Worm (Caenorhabditis elegans) whole organism, young adult: ENCODE data around the gene K11H3.2.

Experiments used
- B0336.3 ChIP-seq: fragments of 200-800 bp; sonication (Bioruptor generic); IDR thresholded peaks from 2 replicates; pipeline ENCODE4 v1.3.6; 2022; ENCODE audit warnings: missing genetic modification characterization, missing compliant biosample characterization
- C06A6.2 ChIP-seq: fragments of 200-800 bp; sonication (Bioruptor generic); conservative IDR thresholded peaks from 2 replicates; pipeline ENCODE4 v1.3.6; 2022; ENCODE audit warnings: missing genetic modification characterization, missing compliant biosample characterization
- F10E7.11 ChIP-seq: sonication (generic microtip); optimal IDR thresholded peaks from 2 replicates; lab custom pipeline; 2017; ENCODE audit warnings: mild to moderate bottlenecking, missing genetic modification characterization, moderate library complexity, missing compliant biosample characterization
- F22D6.2 ChIP-seq: sonication (generic microtip); optimal IDR thresholded peaks from 2 replicates; lab custom pipeline; 2016; ENCODE audit warnings: mild to moderate bottlenecking, missing genetic modification characterization, missing compliant biosample characterization
- F33H1.4 ChIP-seq: fragments of 200-800 bp; sonication (Bioruptor generic); IDR thresholded peaks from 2 replicates; pipeline ENCODE4 v1.3.6; 2022; ENCODE audit warnings: missing genetic modification reagents, missing genetic modification characterization, missing compliant biosample characterization
- F39B2.1 ChIP-seq: fragments of 200-800 bp; sonication (Bioruptor generic); IDR thresholded peaks from 2 replicates; pipeline ENCODE4 v1.3.6; 2022; ENCODE audit warnings: missing genetic modification reagents, missing genetic modification characterization, missing compliant biosample characterization
- F49E8.2 ChIP-seq: sonication (generic microtip); optimal IDR thresholded peaks from 3 replicates; lab custom pipeline; 2017; ENCODE audit warnings: missing genetic modification characterization, mild to moderate bottlenecking, missing compliant biosample characterization, antibody characterized with exemption, moderate library complexity; ENCODE audit not compliant: insufficient read depth
- F57A8.1 ChIP-seq: fragments of 200-800 bp; sonication (Bioruptor generic); optimal IDR thresholded peaks from 2 replicates; lab custom pipeline; 2018; ENCODE audit warnings: mild to moderate bottlenecking, missing genetic modification characterization, moderate library complexity, missing compliant biosample characterization
- K11D2.4 ChIP-seq: fragments of 200-800 bp; sonication (Bioruptor generic); IDR thresholded peaks from 2 replicates; pipeline ENCODE4 v1.3.6; 2022; ENCODE audit warnings: missing genetic modification reagents, missing genetic modification characterization, missing compliant biosample characterization
- T26A5.8 ChIP-seq: sonication (generic microtip); optimal IDR thresholded peaks from 2 replicates; lab custom pipeline; 2016; ENCODE audit warnings: missing genetic modification characterization, missing compliant biosample characterization
- Y56A3A.18 ChIP-seq: fragments of 200-800 bp; sonication (Bioruptor generic); IDR thresholded peaks from 2 replicates; pipeline ENCODE4 v1.3.6; 2022; ENCODE audit warnings: missing genetic modification reagents, missing genetic modification characterization, missing compliant biosample characterization
- akir-1 ChIP-seq: fragments of 200-800 bp; sonication (Bioruptor generic); optimal IDR thresholded peaks from 2 replicates; lab custom pipeline; 2018; ENCODE audit warnings: mild to moderate bottlenecking, missing genetic modification characterization, moderate library complexity, missing compliant biosample characterization
- ama-1 ChIP-seq, 3 experiments: fragments of 150-350 bp in 1 of 3; sonication (generic microtip) in 2 of 3; optimal IDR thresholded peaks; 2 replicates each; lab custom pipeline; 2014 to 2018; ENCODE audit warnings: missing biosample characterization in 2 of 3, missing genetic modification characterization in 2 of 3, missing genetic modification reagents in 2 of 3
- attf-5 ChIP-seq: fragments of 200-800 bp; sonication (Bioruptor generic); optimal IDR thresholded peaks from 2 replicates; lab custom pipeline; 2018; ENCODE audit warnings: mild to moderate bottlenecking, missing genetic modification characterization, missing compliant biosample characterization
- bed-1 ChIP-seq: fragments of 200-800 bp; sonication (Bioruptor generic); IDR thresholded peaks from 2 replicates; pipeline ENCODE4 v1.3.6; 2022; ENCODE audit warnings: missing genetic modification reagents, missing genetic modification characterization, missing compliant biosample characterization
- ccch-3 ChIP-seq: fragments of 200-800 bp; sonication (Bioruptor generic); optimal IDR thresholded peaks from 2 replicates; lab custom pipeline; 2018; ENCODE audit warnings: mild to moderate bottlenecking, missing genetic modification characterization, missing compliant biosample characterization
- cebp-2 ChIP-seq: fragments of 200-800 bp; sonication (Bioruptor generic); IDR thresholded peaks from 2 replicates; pipeline ENCODE4 v1.3.6; 2022; ENCODE audit warnings: missing genetic modification characterization, missing compliant biosample characterization
- ceh-100 ChIP-seq: fragments of 200-800 bp; sonication (Bioruptor generic); IDR thresholded peaks from 2 replicates; pipeline ENCODE4 v1.3.6; 2022; ENCODE audit warnings: missing genetic modification reagents, missing genetic modification characterization, missing compliant biosample characterization
- ceh-40 ChIP-seq: fragments of 200-800 bp; sonication (Bioruptor generic); IDR thresholded peaks from 2 replicates; pipeline ENCODE4 v1.3.6; 2022; ENCODE audit warnings: missing genetic modification characterization, missing compliant biosample characterization
- ets-4 ChIP-seq: fragments of 200-800 bp; sonication (Bioruptor generic); optimal IDR thresholded peaks from 2 replicates; lab custom pipeline; 2018; ENCODE audit warnings: mild to moderate bottlenecking, missing genetic modification characterization, missing compliant biosample characterization
- fkh-3 ChIP-seq: sonication (generic microtip); optimal IDR thresholded peaks from 2 replicates; lab custom pipeline; 2016; ENCODE audit warnings: mild to moderate bottlenecking, missing genetic modification characterization, missing compliant biosample characterization
- gei-17 ChIP-seq: fragments of 200-800 bp; sonication (Bioruptor generic); optimal IDR thresholded peaks from 2 replicates; lab custom pipeline; 2018; ENCODE audit warnings: mild to moderate bottlenecking, missing genetic modification characterization, missing compliant biosample characterization
- him-1 ChIP-seq: sonication (generic microtip); optimal IDR thresholded peaks from 2 replicates; lab custom pipeline; 2016; ENCODE audit warnings: missing genotype, missing genetic modification reagents, missing genetic modification characterization, missing compliant biosample characterization
- hrde-1 ChIP-seq: sonication (generic microtip); optimal IDR thresholded peaks from 2 replicates; lab custom pipeline; 2016; ENCODE audit warnings: missing genetic modification characterization, mild to moderate bottlenecking, missing compliant biosample characterization, moderate library complexity, missing genotype, missing genetic modification reagents, borderline replicate concordance
- hsf-1 ChIP-seq: fragments of 200-800 bp; sonication (Bioruptor generic); IDR thresholded peaks from 2 replicates; pipeline ENCODE4 v1.3.6; 2022; ENCODE audit warnings: missing genetic modification reagents, missing genetic modification characterization, missing compliant biosample characterization
- lin-40 ChIP-seq: sonication (generic microtip); optimal IDR thresholded peaks from 2 replicates; lab custom pipeline; 2016; ENCODE audit warnings: missing genetic modification characterization, mild to moderate bottlenecking, missing compliant biosample characterization, missing genotype, missing genetic modification reagents
- lin-54 ChIP-seq: fragments of 200-800 bp; sonication (Bioruptor generic); optimal IDR thresholded peaks from 2 replicates; lab custom pipeline; 2018; ENCODE audit warnings: mild to moderate bottlenecking, missing genetic modification characterization, missing compliant biosample characterization
- lsl-1 ChIP-seq: fragments of 200-800 bp; sonication (Bioruptor generic); optimal IDR thresholded peaks from 2 replicates; lab custom pipeline; 2018; ENCODE audit warnings: mild to moderate bottlenecking, missing genetic modification characterization, moderate library complexity, missing compliant biosample characterization
- lsy-27 ChIP-seq: sonication (generic microtip); optimal IDR thresholded peaks from 2 replicates; lab custom pipeline; 2017; ENCODE audit warnings: missing genetic modification characterization, mild to moderate bottlenecking, missing compliant biosample characterization, antibody characterized with exemption, missing genotype, borderline replicate concordance; ENCODE audit not compliant: insufficient read depth
- madf-6 ChIP-seq: fragments of 200-800 bp; sonication (Bioruptor generic); IDR thresholded peaks from 2 replicates; pipeline ENCODE4 v1.3.6; 2022; ENCODE audit warnings: missing genetic modification reagents, missing genetic modification characterization, missing compliant biosample characterization
- mcd-1 ChIP-seq: fragments of 200-800 bp; sonication (Bioruptor generic); IDR thresholded peaks from 2 replicates; pipeline ENCODE4 v1.3.6; 2022; ENCODE audit warnings: missing genetic modification reagents, missing genetic modification characterization, missing compliant biosample characterization
- mes-4 ChIP-seq: sonication (generic microtip); optimal IDR thresholded peaks from 2 replicates; lab custom pipeline; 2016; ENCODE audit warnings: missing genotype, missing genetic modification characterization, missing compliant biosample characterization
- nfyb-1 ChIP-seq: fragments of 200-800 bp; sonication (Bioruptor generic); IDR thresholded peaks from 2 replicates; pipeline ENCODE4 v1.3.6; 2022; ENCODE audit warnings: missing genetic modification reagents, missing genetic modification characterization, missing compliant biosample characterization
- nhr-90 ChIP-seq: sonication (generic microtip); optimal IDR thresholded peaks from 2 replicates; lab custom pipeline; 2016; ENCODE audit warnings: missing genotype, mild to moderate bottlenecking, missing genetic modification characterization, missing compliant biosample characterization
- rcor-1 ChIP-seq: fragments of 200-800 bp; sonication (Bioruptor generic); IDR thresholded peaks from 2 replicates; pipeline ENCODE4 v1.3.6; 2022; ENCODE audit warnings: missing genetic modification reagents, missing genetic modification characterization, missing compliant biosample characterization
- snpc-1.3 ChIP-seq: sonication (generic microtip); optimal IDR thresholded peaks from 2 replicates; lab custom pipeline; 2017; ENCODE audit warnings: missing genetic modification characterization, mild to moderate bottlenecking, missing compliant biosample characterization, antibody characterized with exemption, moderate library complexity, missing genotype, missing genetic modification reagents; ENCODE audit not compliant: insufficient read depth
- snpc-4 ChIP-seq, 5 experiments: fragments of 150-350 bp in 1 of 5; sonication (generic microtip) in 4 of 5; optimal IDR thresholded peaks; 2 replicates each; lab custom pipeline; 2014 to 2018; ENCODE audit warnings: missing genetic modification characterization in 5 of 5, missing biosample characterization in 3 of 5, antibody characterized with exemption in 2 of 5, mild to moderate bottlenecking in 2 of 5, missing compliant biosample characterization in 2 of 5, missing genotype in 2 of 5, moderate library complexity in 2 of 5, missing genetic modification reagents in 1 of 5
- sptf-2 ChIP-seq: fragments of 200-800 bp; sonication (Bioruptor generic); optimal IDR thresholded peaks from 2 replicates; lab custom pipeline; 2018; ENCODE audit warnings: mild to moderate bottlenecking, missing genetic modification characterization, missing compliant biosample characterization
- tbp1 ChIP-seq: fragments of 200-800 bp; sonication (Bioruptor generic); optimal IDR thresholded peaks from 2 replicates; lab custom pipeline; 2018; ENCODE audit warnings: mild to moderate bottlenecking, missing genetic modification characterization, missing compliant biosample characterization
- zim-3 ChIP-seq: sonication (generic microtip); optimal IDR thresholded peaks from 2 replicates; lab custom pipeline; 2017; ENCODE audit warnings: mild to moderate bottlenecking, missing genetic modification characterization, moderate library complexity, missing compliant biosample characterization

Gene K11H3.2

ce11 chrIII:9834888-9835287 is 11.3 kb upstream of the K11H3.2 start, which contains the start of gene K11H3.8:
Gene K11H3.8, plus strand, starts transcription at chrIII:9835188.
- TF ChIP-seq F57A8.1 (GFP tag; lab: Kevin White, UChicago): no peak
- TF ChIP-seq Y56A3A.18 (GFP tag; lab: Robert Waterston, UW): no peak
- no peak for TF ChIP-seq bed-1 (GFP tag; lab: Robert Waterston, UW)
- no peak for TF ChIP-seq nfyb-1 (GFP tag; lab: Robert Waterston, UW)
- no peak for TF ChIP-seq gei-17 (GFP tag; lab: Kevin White, UChicago)
- TF ChIP-seq ccch-3 (GFP tag; lab: Kevin White, UChicago): no peak

ce11 chrIII:9843715-9844114 is 2.5 kb upstream of the K11H3.2 start, which contains the start of gene K11H3.5:
Gene K11H3.5, plus strand, starts transcription at chrIII:9843768.
- no peak for TF ChIP-seq ama-1 (optimal IDR thresholded peaks at IDR 0.05; lab: Kevin White, UChicago)
- TF ChIP-seq ama-1 (GFP tag; optimal IDR thresholded peaks at IDR 0.05; lab: Kevin White, UChicago): no peak
- no peak for TF ChIP-seq ets-4 (GFP tag; lab: Kevin White, UChicago)
- TF ChIP-seq mcd-1 (GFP tag; lab: Robert Waterston, UW): no peak
- TF ChIP-seq lin-40: no peak
- no peak for TF ChIP-seq cebp-2
- no peak for TF ChIP-seq nhr-90 (tag; lab: Kevin White, UChicago)
- TF ChIP-seq B0336.3 (GFP tag; lab: Robert Waterston, UW): no peak
- TF ChIP-seq rcor-1 (GFP tag; lab: Robert Waterston, UW): no peak
- TF ChIP-seq F22D6.2 (tag; lab: Kevin White, UChicago): no peak
- TF ChIP-seq F10E7.11 (tag; lab: Kevin White, UChicago): no peak
- no peak for TF ChIP-seq ceh-100 (GFP tag; lab: Robert Waterston, UW)
- no peak for TF ChIP-seq lsy-27 (tag; lab: Kevin White, UChicago)
- TF ChIP-seq K11D2.4 (GFP tag; lab: Robert Waterston, UW): no peak
- no peak for TF ChIP-seq akir-1 (GFP tag; lab: Kevin White, UChicago)
- TF ChIP-seq F39B2.1 (GFP tag; lab: Robert Waterston, UW): no peak
- no peak for TF ChIP-seq snpc-4 (GFP tag; optimal IDR thresholded peaks at IDR 0.05; lab: Kevin White, UChicago)
- no peak for TF ChIP-seq snpc-4 (tag; optimal IDR thresholded peaks at IDR 0.05; lab: Kevin White, UChicago)
- TF ChIP-seq fkh-3 (tag; lab: Kevin White, UChicago): no peak
- TF ChIP-seq mes-4 (tag; lab: Kevin White, UChicago): no peak
- TF ChIP-seq C06A6.2 (GFP tag; lab: Robert Waterston, UW): no peak
- TF ChIP-seq ceh-40: no peak

DNA sequence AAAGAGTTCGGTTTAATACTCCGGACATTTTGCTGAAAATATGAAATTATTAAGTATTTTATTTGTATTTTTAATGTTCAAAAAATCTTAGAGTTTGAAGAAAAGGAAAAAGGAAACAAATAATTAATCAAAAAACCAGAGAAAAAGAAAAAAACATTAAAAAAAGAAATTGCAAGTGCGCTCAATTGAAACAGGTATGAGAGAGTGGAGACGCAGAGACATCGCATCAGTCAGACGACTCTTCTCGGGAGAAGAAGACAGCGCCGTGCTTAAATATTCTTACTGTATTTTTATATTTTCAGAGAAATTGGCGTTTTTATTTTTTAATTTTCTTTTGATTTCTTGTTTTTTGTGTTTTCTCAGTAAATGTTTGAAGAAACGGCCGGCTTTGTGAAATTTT is 1.9 kb downstream of the K11H3.2 start, which contains the start of gene mrpl-36:
Gene mrpl-36, minus strand, starts transcription at position 34 of the 400 bp plus-strand sequence.
- TF ChIP-seq snpc-1.3 (tag; lab: Kevin White, UChicago) (peak; percentile 35), him-1 (tag; lab: Kevin White, UChicago) (no peak), T26A5.8 (tag; lab: Kevin White, UChicago) (no peak), hsf-1 (no peak), sptf-2 (GFP tag; lab: Kevin White, UChicago) (no peak), lsy-27 (tag; lab: Kevin White, UChicago) (no peak), lin-54 (GFP tag; lab: Kevin White, UChicago) (peak; percentile 0), zim-3 (tag; lab: Kevin White, UChicago) (no peak), attf-5 (GFP tag; lab: Kevin White, UChicago) (peak; percentile 27), hrde-1 (tag; lab: Kevin White, UChicago) (no peak), madf-6 (peak; percentile 69), F49E8.2 (tag; lab: Kevin White, UChicago) (peak; percentile 44), mcd-1 (GFP tag; lab: Robert Waterston, UW) (peak; percentile 73), tbp1 (GFP tag; lab: Kevin White, UChicago) (peak; percentile 21), lsl-1 (GFP tag; lab: Kevin White, UChicago) (peak; percentile 40), F33H1.4 (GFP tag; lab: Robert Waterston, UW) (0 out of 2 replicates have a peak, but pooled peaks have one; percentile 32)
